Worm (Caenorhabditis elegans) whole organism, L1 larva: Measurements from ENCODE around the gene T25E4.1.
"Not testable (repeated sequence)": the region's sequence is repeated elsewhere in the genome, so short reads cannot be mapped to it uniquely, and the experiment has no call there.

ENCODE experiments used
- C16A3.4 ChIP-seq: fragments of 150-350 bp; optimal IDR thresholded peaks from 2 replicates; lab custom pipeline; 2014; ENCODE audit warnings: missing biosample characterization, missing genetic modification characterization
- Y116A8C.19 ChIP-seq: sonication (generic microtip); optimal IDR thresholded peaks from 2 replicates; lab custom pipeline; 2016; ENCODE audit warnings: missing compliant biosample characterization, missing genetic modification characterization, borderline replicate concordance
- aha-1 ChIP-seq: fragments of 150-350 bp; optimal IDR thresholded peaks from 2 replicates; lab custom pipeline; 2014; ENCODE audit warnings: missing biosample characterization, missing genetic modification characterization
- blmp-1 ChIP-seq: fragments of 150-350 bp; optimal IDR thresholded peaks from 2 replicates; lab custom pipeline; 2014; ENCODE audit warnings: missing biosample characterization, missing genetic modification characterization
- ceh-8 ChIP-seq: fragments of 200-800 bp; sonication (Bioruptor generic); optimal IDR thresholded peaks from 2 replicates; lab custom pipeline; 2018; ENCODE audit warnings: mild to moderate bottlenecking, missing genetic modification characterization, moderate library complexity, missing compliant biosample characterization
- ceh-82 ChIP-seq, 3 experiments: fragments of 150-350 bp in 1 of 3; sonication (generic microtip) in 2 of 3; optimal IDR thresholded peaks; 2 replicates each; lab custom pipeline; 2014 to 2017; ENCODE audit warnings: missing biosample characterization in 3 of 3, missing genetic modification characterization in 3 of 3
- ceh-88 ChIP-seq: fragments of 200-800 bp; sonication (Bioruptor generic); IDR thresholded peaks from 2 replicates; pipeline ENCODE4 v1.3.6; 2022; ENCODE audit warnings: missing genetic modification characterization, missing compliant biosample characterization
- ceh-90 ChIP-seq: sonication (generic microtip); optimal IDR thresholded peaks from 2 replicates; lab custom pipeline; 2016; ENCODE audit warnings: missing genetic modification characterization, missing compliant biosample characterization
- dsc-1 ChIP-seq: sonication (generic microtip); optimal IDR thresholded peaks from 2 replicates; lab custom pipeline; 2016; ENCODE audit warnings: mild to moderate bottlenecking, missing genetic modification characterization, missing compliant biosample characterization
- efl-3 ChIP-seq: fragments of 200-800 bp; sonication (Bioruptor generic); optimal IDR thresholded peaks from 2 replicates; lab custom pipeline; 2018; ENCODE audit warnings: mild to moderate bottlenecking, missing genetic modification characterization, missing compliant biosample characterization
- egl-13 ChIP-seq: sonication (generic microtip); optimal IDR thresholded peaks from 2 replicates; lab custom pipeline; 2016; ENCODE audit warnings: missing genotype, missing genetic modification reagents, missing genetic modification characterization, missing compliant biosample characterization
- egl-27 ChIP-seq, 2 experiments: fragments of 150-350 bp in 1 of 2; sonication (generic microtip); optimal IDR thresholded peaks; 3 replicates each; lab custom pipeline; 2017 to 2018; ENCODE audit warnings: missing biosample characterization in 2 of 2, missing genetic modification characterization in 2 of 2, missing genetic modification reagents in 2 of 2
- elt-3 ChIP-seq, 6 experiments: fragments of 150-350 bp in 1 of 6; sonication (generic microtip); optimal IDR thresholded peaks; 2 replicates each; lab custom pipeline; 2017 to 2018; ENCODE audit warnings: missing biosample characterization in 6 of 6, missing genetic modification characterization in 6 of 6, inconsistent platforms in 1 of 6
- fos-1 ChIP-seq: fragments of 150-350 bp; optimal IDR thresholded peaks from 2 replicates; lab custom pipeline; 2014; ENCODE audit warnings: missing biosample characterization, missing genetic modification characterization
- grh-1 ChIP-seq: fragments of 200-800 bp; sonication (Bioruptor generic); IDR thresholded peaks from 2 replicates; pipeline ENCODE4 v1.3.6; 2022; ENCODE audit warnings: missing genetic modification reagents, missing genetic modification characterization, missing compliant biosample characterization
- hlh-17 ChIP-seq: fragments of 200-800 bp; sonication (Bioruptor generic); optimal IDR thresholded peaks from 2 replicates; lab custom pipeline; 2018; ENCODE audit warnings: missing genetic modification characterization, mild to moderate bottlenecking, missing compliant biosample characterization, moderate library complexity, borderline replicate concordance
- hlh-4 ChIP-seq: sonication (generic microtip); optimal IDR thresholded peaks from 2 replicates; lab custom pipeline; 2016; ENCODE audit warnings: mild to moderate bottlenecking, missing genetic modification characterization, missing compliant biosample characterization
- irx-1 ChIP-seq: sonication (generic microtip); optimal IDR thresholded peaks from 2 replicates; lab custom pipeline; 2016; ENCODE audit warnings: missing genetic modification characterization, missing compliant biosample characterization
- lin-14 ChIP-seq: fragments of 200-800 bp; sonication (Bioruptor generic); optimal IDR thresholded peaks from 2 replicates; lab custom pipeline; 2018; ENCODE audit warnings: mild to moderate bottlenecking, missing genetic modification characterization, moderate library complexity, missing compliant biosample characterization
- lin-15B ChIP-seq: fragments of 150-350 bp; sonication (generic microtip); optimal IDR thresholded peaks from 3 replicates; lab custom pipeline; 2014; ENCODE audit warnings: missing biosample characterization, missing genetic modification characterization
- lin-39 ChIP-seq: fragments of 150-350 bp; optimal IDR thresholded peaks from 2 replicates; lab custom pipeline; 2014; ENCODE audit warnings: missing biosample characterization, missing genetic modification reagents, missing genetic modification characterization
- lir-3 ChIP-seq: sonication (generic microtip); optimal IDR thresholded peaks from 2 replicates; lab custom pipeline; 2016; ENCODE audit warnings: mild to moderate bottlenecking, missing genetic modification characterization, moderate library complexity, missing compliant biosample characterization; ENCODE audit not compliant: poor library complexity
- mdl-1 ChIP-seq, 2 experiments: fragments of 150-350 bp; optimal IDR thresholded peaks; 2 replicates each; lab custom pipeline; 2014 to 2017; ENCODE audit warnings: missing biosample characterization in 2 of 2, missing genetic modification characterization in 2 of 2, inconsistent platforms in 1 of 2
- mef-2 ChIP-seq: fragments of 150-350 bp; optimal IDR thresholded peaks from 2 replicates; lab custom pipeline; 2014; ENCODE audit warnings: missing biosample characterization, missing genetic modification characterization
- nhr-19 ChIP-seq: fragments of 200-800 bp; sonication (Bioruptor generic); conservative IDR thresholded peaks from 2 replicates; pipeline ENCODE4 v1.3.6; 2022; ENCODE audit warnings: missing genetic modification characterization, missing compliant biosample characterization
- nhr-47 ChIP-seq: sonication (generic microtip); optimal IDR thresholded peaks from 2 replicates; lab custom pipeline; 2016; ENCODE audit warnings: mild to moderate bottlenecking, missing genetic modification characterization, moderate library complexity, missing compliant biosample characterization
- nhr-77 ChIP-seq: fragments of 150-350 bp; optimal IDR thresholded peaks from 2 replicates; lab custom pipeline; 2014; ENCODE audit warnings: missing biosample characterization, missing genetic modification characterization
- nhr-84 ChIP-seq: sonication (generic microtip); optimal IDR thresholded peaks from 2 replicates; lab custom pipeline; 2017; ENCODE audit warnings: missing biosample characterization, missing genetic modification characterization
- nhr-90 ChIP-seq: sonication (generic microtip); optimal IDR thresholded peaks from 2 replicates; lab custom pipeline; 2016; ENCODE audit warnings: mild to moderate bottlenecking, missing genetic modification characterization, missing compliant biosample characterization; ENCODE audit not compliant: poor library complexity
- pag-3 ChIP-seq: sonication (generic microtip); optimal IDR thresholded peaks from 2 replicates; lab custom pipeline; 2017; ENCODE audit warnings: missing genetic modification characterization, mild to moderate bottlenecking, missing compliant biosample characterization, antibody characterized with exemption, borderline replicate concordance; ENCODE audit not compliant: insufficient read depth
- rnt-1 ChIP-seq: sonication (generic microtip); optimal IDR thresholded peaks from 2 replicates; lab custom pipeline; 2016; ENCODE audit warnings: mild to moderate bottlenecking, missing genetic modification characterization, moderate library complexity, missing compliant biosample characterization
- snpc-4 ChIP-seq: fragments of 150-350 bp; optimal IDR thresholded peaks from 2 replicates; lab custom pipeline; 2014; ENCODE audit warnings: missing biosample characterization, missing genetic modification characterization
- snu-23 ChIP-seq: sonication (generic microtip); optimal IDR thresholded peaks from 2 replicates; lab custom pipeline; 2016; ENCODE audit warnings: missing genetic modification characterization, missing compliant biosample characterization
- sox-4 ChIP-seq: sonication (generic microtip); optimal IDR thresholded peaks from 2 replicates; lab custom pipeline; 2016; ENCODE audit warnings: missing genetic modification characterization, missing compliant biosample characterization
- tbx-2 ChIP-seq: sonication (generic microtip); optimal IDR thresholded peaks from 2 replicates; lab custom pipeline; 2016; ENCODE audit warnings: missing genetic modification characterization, missing compliant biosample characterization
- unc-62 ChIP-seq: fragments of 150-350 bp; optimal IDR thresholded peaks from 2 replicates; lab custom pipeline; 2014; ENCODE audit warnings: missing biosample characterization, missing genetic modification reagents, missing genetic modification characterization
- zag-1 ChIP-seq: fragments of 150-350 bp; optimal IDR thresholded peaks from 2 replicates; lab custom pipeline; 2014; ENCODE audit warnings: missing biosample characterization, missing genetic modification characterization
- zip-4 ChIP-seq: fragments of 200-800 bp; sonication (Bioruptor generic); optimal IDR thresholded peaks from 2 replicates; lab custom pipeline; 2018; ENCODE audit warnings: mild to moderate bottlenecking, missing genetic modification characterization, moderate library complexity, missing compliant biosample characterization
- ztf-11 ChIP-seq, 2 experiments: sonication (generic microtip); optimal IDR thresholded peaks; 2 replicates each; lab custom pipeline; 2016 to 2017; ENCODE audit warnings: missing genetic modification characterization in 2 of 2, missing biosample characterization in 1 of 2, missing compliant biosample characterization in 1 of 2
- ztf-4 ChIP-seq: fragments of 150-350 bp; optimal IDR thresholded peaks from 2 replicates; lab custom pipeline; 2014; ENCODE audit warnings: missing biosample characterization, missing genetic modification characterization

T25E4.1 gene

ce11 chrII:5578035-5578434 lies at the start of gene T25E4.1:
Gene T25E4.1, plus strand, starts transcription at chrII:5578335.
- TF ChIP-seq lir-3 (tag; lab: Kevin White, UChicago): no peak
- no peak for TF ChIP-seq dsc-1
- TF ChIP-seq egl-13 (tag; lab: Kevin White, UChicago): no peak
- TF ChIP-seq elt-3 (tag; optimal IDR thresholded peaks at IDR 0.05; lab: Kevin White, UChicago): no peak
- TF ChIP-seq zip-4: no peak
- TF ChIP-seq ztf-11 (tag; optimal IDR thresholded peaks at IDR 0.05; lab: Kevin White, UChicago): no peak
- TF ChIP-seq nhr-84 (tag; lab: Kevin White, UChicago): no peak
- no peak for TF ChIP-seq hlh-17 (GFP tag; lab: Kevin White, UChicago)
- no peak for TF ChIP-seq zag-1 (tag; lab: Kevin White, UChicago)
- no peak for TF ChIP-seq pag-3 (tag; lab: Kevin White, UChicago)
- no peak for TF ChIP-seq ceh-82 (tag; optimal IDR thresholded peaks at IDR 0.05; lab: Kevin White, UChicago)
- TF ChIP-seq fos-1 (tag; lab: Kevin White, UChicago): no peak
- no peak for TF ChIP-seq irx-1 (tag; lab: Kevin White, UChicago)

DNA sequence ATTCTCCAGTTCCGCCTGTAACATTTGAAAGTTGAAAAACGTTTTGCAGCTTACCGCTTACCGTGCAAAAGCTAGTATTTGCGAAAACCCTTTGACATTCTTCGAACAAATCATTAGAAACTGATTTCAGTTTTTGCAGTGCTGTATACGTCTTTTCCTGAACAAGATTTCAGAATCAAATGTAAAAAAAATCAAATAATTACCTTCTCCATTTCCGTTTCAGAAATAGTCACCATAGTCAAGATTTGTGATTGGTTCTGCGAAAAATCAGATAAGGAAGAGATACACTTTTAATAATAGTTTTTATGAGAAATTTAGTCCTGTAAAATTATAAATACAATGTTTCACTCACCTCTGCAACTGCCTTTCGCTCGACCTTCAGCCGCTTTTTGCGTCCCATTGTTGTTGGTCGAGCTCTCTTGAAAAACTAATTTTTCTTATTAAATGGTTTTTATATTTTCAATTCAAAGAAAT lies 46.2 kb upstream of the T25E4.1 start, which contains the start of gene C17C3.9:
Gene C17C3.9 (minus strand): TSS at position 424 of the 474 bp plus-strand sequence.
- TF ChIP-seq nhr-77 (tag; lab: Kevin White, UChicago) (no peak), efl-3 (GFP tag; lab: Kevin White, UChicago) (no peak), tbx-2 (no peak), mdl-1 (tag; optimal IDR thresholded peaks at IDR 0.05; lab: Kevin White, UChicago) (no peak), nhr-47 (tag; lab: Kevin White, UChicago) (no peak), hlh-17 (GFP tag; lab: Kevin White, UChicago) (no peak), nhr-90 (tag; lab: Kevin White, UChicago) (no peak), lin-14 (GFP tag; lab: Kevin White, UChicago) (no peak)

ce11 chrII:5533642-5534041 lies 44.5 kb upstream of the T25E4.1 start, which contains the start of gene hlh-26:
Gene hlh-26, minus strand, starts transcription at chrII:5533742.
- no peak for TF ChIP-seq egl-27 (tag; optimal IDR thresholded peaks at IDR 0.05; lab: Kevin White, UChicago)
- TF ChIP-seq ceh-82 (tag; optimal IDR thresholded peaks at IDR 0.05; lab: Kevin White, UChicago): no peak
- TF ChIP-seq hlh-4 (tag; lab: Kevin White, UChicago): no peak
- no peak for TF ChIP-seq sox-4
- TF ChIP-seq ztf-4 (tag; lab: Kevin White, UChicago): no peak
- no peak for TF ChIP-seq nhr-19 (GFP tag; lab: Robert Waterston, UW)
- TF ChIP-seq snu-23 (GFP tag; lab: Kevin White, UChicago): no peak
- no peak for TF ChIP-seq mef-2 (tag; lab: Kevin White, UChicago)
- no peak for TF ChIP-seq ceh-90 (tag; lab: Kevin White, UChicago)
- no peak for TF ChIP-seq rnt-1 (tag; lab: Kevin White, UChicago)
- no peak for TF ChIP-seq Y116A8C.19 (tag; lab: Kevin White, UChicago)

DNA sequence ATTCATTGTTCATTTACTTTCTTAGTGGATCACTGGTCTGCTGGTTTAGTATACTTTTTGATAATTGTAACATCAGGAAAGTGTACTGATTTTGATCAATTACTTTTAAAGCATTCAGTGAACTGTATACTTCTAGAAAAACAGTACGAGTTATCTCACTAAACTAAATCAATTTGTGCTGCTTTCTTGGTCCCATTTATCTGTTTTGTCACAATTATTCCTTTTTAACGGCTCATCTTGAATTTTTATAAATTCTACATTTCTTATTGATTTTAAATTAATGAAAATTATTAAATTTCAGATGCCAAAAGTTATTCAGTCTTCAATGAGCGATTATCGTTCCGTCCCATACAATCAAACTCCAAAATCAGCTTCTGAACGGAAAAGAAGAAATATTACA lies 43.2 kb upstream of the T25E4.1 start, which contains the start of gene hlh-25:
Gene hlh-25 (plus strand): TSS at position 301 of the 400 bp plus-strand sequence.
- TF ChIP-seq egl-13 (tag; lab: Kevin White, UChicago); grh-1 (GFP tag; lab: Robert Waterston, UW); ceh-88 (GFP tag; lab: Robert Waterston, UW): not testable (repeated sequence)

- TF ChIP-seq hlh-4 (tag; lab: Kevin White, UChicago) (no peak), mef-2 (tag; lab: Kevin White, UChicago) (no peak), aha-1 (tag; lab: Kevin White, UChicago) (no peak), snpc-4 (tag; lab: Kevin White, UChicago) (no peak), unc-62 (GFP tag; lab: Kevin White, UChicago) (no peak), dsc-1 (no peak), fos-1 (tag; lab: Kevin White, UChicago) (no peak), nhr-77 (tag; lab: Kevin White, UChicago) (no peak), irx-1 (tag; lab: Kevin White, UChicago) (no peak), C16A3.4 (tag; lab: Kevin White, UChicago) (no peak), blmp-1 (tag; lab: Kevin White, UChicago) (no peak), ceh-8 (GFP tag; lab: Kevin White, UChicago) (no peak), lin-15B (tag; lab: Kevin White, UChicago) (no peak), nhr-19 (GFP tag; lab: Robert Waterston, UW) (no peak), lin-39 (tag; lab: Kevin White, UChicago) (no peak)
Measured at ce11 chrII:5537078-5537477, 41.1 kb upstream of the T25E4.1 start.
